Worm (Caenorhabditis elegans): ENCODE measurements around the gene klp-18.

Gene klp-18

DNA sequence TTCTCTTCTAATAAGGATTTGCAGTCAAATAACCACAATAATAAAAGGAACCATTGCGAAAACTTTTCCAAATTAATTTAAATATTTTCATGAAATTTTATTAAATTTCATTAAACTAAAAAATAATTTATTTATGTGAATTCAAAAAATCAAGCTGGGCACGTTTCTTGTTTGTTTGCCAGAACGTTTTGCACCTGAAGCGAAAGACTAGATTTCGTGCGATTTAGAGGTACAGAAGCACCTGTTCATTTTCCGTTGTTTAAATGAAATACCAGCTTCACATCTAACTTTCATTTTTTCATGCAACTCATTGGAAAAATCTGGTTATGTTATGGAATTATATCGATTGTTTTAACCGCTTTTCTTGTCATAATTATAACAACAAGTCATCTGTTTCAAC, 32.1 kb downstream of the klp-18 start, which contains the start of gene srg-48:
Gene srg-48 (plus strand): TSS at position 301 of the 400 bp plus-strand sequence.
- TF ChIP-seq unc-120 (tag; optimal IDR thresholded peaks at IDR 0.05; ENCODE audit: poor library complexity, severe bottlenecking) (no peak), sptf-1 (tag; optimal IDR thresholded peaks at IDR 0.05) (no peak), ham-2 (GFP tag; optimal IDR thresholded peaks at IDR 0.05) (no peak), tbx-8 (GFP tag; optimal IDR thresholded peaks at IDR 0.05) (no peak), snpc-4 (tag; optimal IDR thresholded peaks at IDR 0.05) (no peak), hlh-1 (tag; optimal IDR thresholded peaks at IDR 0.05) (no peak), mep-1 (tag; optimal IDR thresholded peaks at IDR 0.05) (no peak), nhr-12 (tag; optimal IDR thresholded peaks at IDR 0.05) (no peak), sem-2 (GFP tag; optimal IDR thresholded peaks at IDR 0.05) (no peak), mls-2 (tag; optimal IDR thresholded peaks at IDR 0.05) (no peak), M03D4.4 (tag; optimal IDR thresholded peaks at IDR 0.05) (no peak)

DNA sequence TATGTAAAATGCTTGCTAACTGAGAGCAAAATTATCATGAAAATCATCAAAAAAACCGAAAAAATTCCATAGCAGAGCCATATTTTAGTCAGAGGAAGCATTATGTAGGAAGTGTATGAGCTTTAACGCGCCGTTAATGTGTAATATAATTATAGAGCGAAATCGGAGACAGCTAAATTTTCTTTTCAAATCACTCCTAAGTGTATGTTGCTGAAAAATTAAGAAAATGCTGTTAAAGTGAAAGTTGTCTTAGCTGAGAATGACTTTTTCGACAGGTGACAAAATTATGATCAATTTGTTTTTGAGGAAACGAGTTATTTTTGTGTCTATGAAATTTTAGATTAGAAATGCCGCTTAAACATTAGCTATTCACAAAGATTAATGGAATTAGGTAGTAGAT, 35.1 kb downstream of the klp-18 start, which contains the start of gene srg-50:
Gene srg-50 (minus strand): TSS at position 101 of the 400 bp plus-strand sequence.
- TF ChIP-seq ces-1 (GFP tag; optimal IDR thresholded peaks at IDR 0.05) (no peak), snpc-4 (tag; optimal IDR thresholded peaks at IDR 0.05) (no peak), ceh-83 (GFP tag; optimal IDR thresholded peaks at IDR 0.05) (no peak), nhr-237 (tag; optimal IDR thresholded peaks at IDR 0.05) (no peak), pha-4 (tag; optimal IDR thresholded peaks at IDR 0.05) (no peak), mls-2 (tag; optimal IDR thresholded peaks at IDR 0.05) (no peak), mab-5 (tag; optimal IDR thresholded peaks at IDR 0.05) (no peak), sem-2 (GFP tag; optimal IDR thresholded peaks at IDR 0.05) (no peak), ham-2 (GFP tag; optimal IDR thresholded peaks at IDR 0.05) (no peak)

DNA sequence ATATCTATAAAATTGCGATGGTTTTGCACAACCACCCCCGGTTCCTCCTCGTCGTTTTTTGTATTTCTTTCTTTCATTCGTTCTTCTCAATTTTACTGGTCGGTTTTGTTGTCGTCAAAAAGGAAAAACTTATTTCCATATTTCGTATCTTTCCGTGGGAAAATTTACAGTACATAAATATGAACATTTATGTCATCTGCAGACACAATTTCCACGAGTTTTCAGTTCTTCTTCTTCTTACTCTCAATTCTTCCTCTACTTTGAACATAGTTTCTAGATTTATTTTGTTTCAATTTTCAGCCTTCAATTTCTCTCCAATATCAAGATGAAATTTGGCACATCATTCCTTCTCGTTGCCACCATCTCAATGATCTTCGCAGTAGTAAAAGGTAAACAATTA, 41.2 kb downstream of the klp-18 start, which contains the start of gene Y43B11AR.1:
Gene Y43B11AR.1 (plus strand): TSS at position 301 of the 400 bp plus-strand sequence.
- TF ChIP-seq pha-4 (tag; optimal IDR thresholded peaks at IDR 0.05) (no peak), lsy-2 (tag; optimal IDR thresholded peaks at IDR 0.05) (no peak), nhr-12 (tag; optimal IDR thresholded peaks at IDR 0.05) (no peak), ceh-83 (GFP tag; optimal IDR thresholded peaks at IDR 0.05) (no peak), M03D4.4 (tag; optimal IDR thresholded peaks at IDR 0.05) (no peak), ztf-11 (tag; optimal IDR thresholded peaks at IDR 0.05) (no peak), ceh-39 (tag; optimal IDR thresholded peaks at IDR 0.05) (no peak), ham-2 (GFP tag; optimal IDR thresholded peaks at IDR 0.05) (no peak), unc-62 (GFP tag; optimal IDR thresholded peaks at IDR 0.05) (no peak), lin-32 (GFP tag; optimal IDR thresholded peaks at IDR 0.05) (no peak)

DNA sequence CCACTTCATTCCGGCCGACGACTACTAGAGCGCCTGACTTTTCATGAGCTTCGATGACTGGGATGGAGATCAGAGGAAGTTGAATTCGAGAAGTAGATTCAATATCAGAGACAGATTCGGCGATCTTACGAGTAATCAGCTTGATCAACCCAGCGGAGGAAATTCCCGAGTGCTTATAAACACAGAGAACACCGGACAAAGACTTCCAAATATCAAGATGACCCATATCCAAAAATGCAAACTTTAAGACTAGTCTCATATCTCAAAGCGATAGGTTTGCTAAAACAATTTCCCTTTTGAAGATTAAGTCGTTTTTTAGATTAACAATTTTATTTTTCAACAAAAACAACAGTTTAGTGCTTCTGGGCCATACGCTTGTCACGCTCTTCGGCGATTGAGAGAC, 43.4 kb downstream of the klp-18 start, which contains the start of gene Y43B11AR.3:
Gene Y43B11AR.3 (minus strand): TSS at position 335 of the 403 bp plus-strand sequence.
- no peak for TF ChIP-seq lin-32 (GFP tag; optimal IDR thresholded peaks at IDR 0.05)
- TF ChIP-seq ces-1 (GFP tag; optimal IDR thresholded peaks at IDR 0.05): no peak
- TF ChIP-seq snpc-4 (tag; optimal IDR thresholded peaks at IDR 0.05): no peak
- no peak for TF ChIP-seq M03D4.4 (tag; optimal IDR thresholded peaks at IDR 0.05)
- TF ChIP-seq nhr-237 (tag; optimal IDR thresholded peaks at IDR 0.05): no peak
- TF ChIP-seq ceh-39 (tag; optimal IDR thresholded peaks at IDR 0.05): no peak
- TF ChIP-seq drap-1 (GFP tag; optimal IDR thresholded peaks at IDR 0.05): no peak
- TF ChIP-seq unc-120 (tag; optimal IDR thresholded peaks at IDR 0.05; ENCODE audit: poor library complexity, severe bottlenecking): no peak

DNA sequence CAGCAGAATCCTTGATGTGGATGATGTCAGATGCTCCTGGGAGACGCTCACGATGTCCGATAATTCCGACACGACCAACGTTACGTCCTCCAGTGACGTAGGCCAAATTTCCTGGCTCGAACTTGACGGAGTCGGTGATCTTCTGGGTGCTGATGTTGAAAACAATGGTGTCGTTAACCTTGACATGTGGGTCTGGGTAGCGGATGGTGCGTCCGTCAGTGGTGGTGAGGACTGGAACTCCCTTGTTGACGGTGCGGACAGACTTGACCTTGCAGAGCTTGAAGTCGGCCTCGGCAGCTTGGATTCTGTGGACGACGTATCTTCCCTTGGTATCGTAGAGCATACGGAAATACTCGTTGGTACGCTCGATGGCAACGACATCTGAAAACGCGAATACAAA, 44.0 kb downstream of the klp-18 start:
- no peak for TF ChIP-seq zip-8 (tag; optimal IDR thresholded peaks at IDR 0.05)

DNA sequence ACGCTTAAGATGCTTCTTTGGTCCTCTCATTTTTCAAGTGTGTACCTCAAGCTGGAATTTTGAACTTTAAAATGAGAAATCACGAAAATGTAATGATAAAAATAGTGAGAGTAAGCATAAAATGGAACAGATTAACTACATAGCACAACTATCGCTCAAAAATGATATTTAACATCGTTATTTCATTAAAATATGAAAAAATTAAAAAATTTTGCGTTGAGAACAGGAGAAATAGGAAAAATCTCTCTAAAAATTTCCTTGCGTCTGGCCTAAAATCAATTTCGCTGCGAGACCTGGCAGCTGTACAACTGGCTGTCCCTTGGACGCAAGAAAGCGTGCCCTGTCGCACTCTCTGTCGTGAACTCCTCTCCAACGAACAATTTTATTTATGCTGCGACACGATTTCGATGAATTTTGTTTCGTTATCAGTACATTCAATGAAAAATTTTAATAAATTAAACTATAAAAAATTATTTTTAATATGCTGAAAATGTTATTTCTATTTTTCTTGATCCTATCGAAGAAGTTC, 44.7 kb downstream of the klp-18 start, which contains the start of gene rps-4:
Gene rps-4 (minus strand): TSS at position 51 of the 529 bp plus-strand sequence.
- TF ChIP-seq blmp-1 (tag; optimal IDR thresholded peaks at IDR 0.05) (no peak), drap-1 (GFP tag; optimal IDR thresholded peaks at IDR 0.05) (peak; percentile 17), nhr-237 (tag; optimal IDR thresholded peaks at IDR 0.05) (peak; percentile 90), nhr-12 (tag; optimal IDR thresholded peaks at IDR 0.05) (no peak), nhr-2 (tag; optimal IDR thresholded peaks at IDR 0.05) (no peak), lin-13 (tag; optimal IDR thresholded peaks at IDR 0.05) (peak; percentile 71), lsy-2 (tag; optimal IDR thresholded peaks at IDR 0.05) (peak; percentile 86), ceh-43 (GFP tag; optimal IDR thresholded peaks at IDR 0.05) (no peak), ces-1 (GFP tag; optimal IDR thresholded peaks at IDR 0.05) (peak; percentile 59), elt-1 (tag; optimal IDR thresholded peaks at IDR 0.05; ENCODE audit: borderline replicate concordance, insufficient read depth) (no peak), bed-3 (GFP tag; optimal IDR thresholded peaks at IDR 0.05) (no peak), unc-120 (tag; optimal IDR thresholded peaks at IDR 0.05; ENCODE audit: poor library complexity, severe bottlenecking) (peak; percentile 27), M03D4.4 (tag; optimal IDR thresholded peaks at IDR 0.05) (peak; percentile 8), nhr-76 (tag; optimal IDR thresholded peaks at IDR 0.05) (no peak), flh-1 (GFP tag; optimal IDR thresholded peaks at IDR 0.05) (no peak), cnd-1 (tag; optimal IDR thresholded peaks at IDR 0.05) (peak; percentile 69), mab-5 (tag; optimal IDR thresholded peaks at IDR 0.05) (no peak), nhr-28 (tag; optimal IDR thresholded peaks at IDR 0.05) (no peak), zip-8 (tag; optimal IDR thresholded peaks at IDR 0.05) (no peak), snpc-4 (tag; optimal IDR thresholded peaks at IDR 0.05) (no peak), pha-4 (tag; optimal IDR thresholded peaks at IDR 0.05) (peak; percentile 58), ztf-11 (tag; optimal IDR thresholded peaks at IDR 0.05) (no peak), ham-2 (GFP tag; optimal IDR thresholded peaks at IDR 0.05) (peak; percentile 39), unc-62 (GFP tag; optimal IDR thresholded peaks at IDR 0.05) (peak; percentile 57), mep-1 (tag; optimal IDR thresholded peaks at IDR 0.05) (peak; percentile 94), elt-3 (tag; optimal IDR thresholded peaks at IDR 0.05) (peak; percentile 26), unc-39 (tag; optimal IDR thresholded peaks at IDR 0.05) (no peak), hlh-1 (tag; optimal IDR thresholded peaks at IDR 0.05) (peak; percentile 82), ceh-39 (tag; optimal IDR thresholded peaks at IDR 0.05) (peak; percentile 64), lin-32 (GFP tag; optimal IDR thresholded peaks at IDR 0.05) (no peak), sptf-1 (tag; optimal IDR thresholded peaks at IDR 0.05) (peak; percentile 76), tbx-8 (GFP tag; optimal IDR thresholded peaks at IDR 0.05) (no peak)
